Fruit fly (Drosophila melanogaster): Measurements from ENCODE around the gene cwo.

- TF ChIP-seq GATAd (GFP tag; optimal IDR thresholded peaks at IDR 0.05), result no peak
- no peak for TF ChIP-seq Abd-B (GFP tag; optimal IDR thresholded peaks at IDR 0.05)
- TF ChIP-seq Dfd (GFP tag; optimal IDR thresholded peaks at IDR 0.05), result no peak
- TF ChIP-seq Rel (GFP tag; optimal IDR thresholded peaks at IDR 0.05), result no peak
- TF ChIP-seq Rel (tag; optimal IDR thresholded peaks at IDR 0.05), result no peak
- no peak for TF ChIP-seq Hr78 (GFP tag; optimal IDR thresholded peaks at IDR 0.05)
- no peak for TF ChIP-seq dmrt93B (GFP tag; optimal IDR thresholded peaks at IDR 0.05)
- no peak for TF ChIP-seq pan (optimal IDR thresholded peaks at IDR 0.05)
- TF ChIP-seq jim (GFP tag; optimal IDR thresholded peaks at IDR 0.05), result no peak
- TF ChIP-seq dl (GFP tag; optimal IDR thresholded peaks at IDR 0.05; ENCODE audit: insufficient read depth in 1 of 2, partially characterized antibody in 2 of 2), result no peak
- TF ChIP-seq Hr83 (GFP tag; optimal IDR thresholded peaks at IDR 0.05; ENCODE audit: poor library complexity, severe bottlenecking), result no peak
- TF ChIP-seq brk (GFP tag; optimal IDR thresholded peaks at IDR 0.05), result no peak
- no peak for TF ChIP-seq psq (GFP tag; optimal IDR thresholded peaks at IDR 0.05)
Observed at dm6 chr3R:10428324-10428723, 40.3 kb downstream of the cwo start, which contains the start of gene CG46270.

All from whole organism, wandering third instar larva.